Fruit fly (Drosophila melanogaster) whole organism, prepupa: ENCODE data around the gene CG18764.

ENCODE experiments used
- CG10631 ChIP-seq: fragments of 200-800 bp; sonication (Bioruptor generic); optimal IDR thresholded peaks from 2 replicates; lab custom pipeline; 2016; ENCODE audit warnings: missing biosample characterization, missing genetic modification characterization
- CG10669 ChIP-seq: fragments of 200-800 bp; sonication (Bioruptor generic); optimal IDR thresholded peaks from 3 replicates; lab custom pipeline; 2018; ENCODE audit warnings: missing biosample characterization, mild to moderate bottlenecking, missing genetic modification characterization, moderate library complexity
- CG11762 ChIP-seq: fragments of 200-800 bp; sonication (Bioruptor generic); optimal IDR thresholded peaks from 3 replicates; lab custom pipeline; 2016; ENCODE audit warnings: missing biosample characterization, missing genetic modification characterization; ENCODE audit not compliant: insufficient read depth
- CG11902 ChIP-seq: fragments of 200-800 bp; sonication (Bioruptor generic); optimal IDR thresholded peaks from 3 replicates; lab custom pipeline; 2016; ENCODE audit warnings: missing biosample characterization, missing genetic modification characterization
- CG1621 ChIP-seq: fragments of 200-800 bp; sonication (Bioruptor generic); optimal IDR thresholded peaks from 3 replicates; lab custom pipeline; 2018; ENCODE audit warnings: missing biosample characterization, mild to moderate bottlenecking, missing genetic modification characterization
- CG16779 ChIP-seq: fragments of 200-800 bp; sonication (Bioruptor generic); optimal IDR thresholded peaks from 3 replicates; lab custom pipeline; 2017; ENCODE audit warnings: missing biosample characterization, mild to moderate bottlenecking, missing genetic modification characterization
- CG3032 ChIP-seq: fragments of 200-800 bp; optimal IDR thresholded peaks from 2 replicates; lab custom pipeline; 2019; ENCODE audit warnings: missing biosample characterization, mild to moderate bottlenecking, missing genetic modification characterization, moderate library complexity
- CG31627 ChIP-seq: fragments of 200-800 bp; sonication (Bioruptor generic); optimal IDR thresholded peaks from 3 replicates; lab custom pipeline; 2016; ENCODE audit warnings: missing biosample characterization, missing genetic modification characterization
- CG32006 ChIP-seq: fragments of 200-800 bp; sonication (Bioruptor generic); optimal IDR thresholded peaks from 3 replicates; lab custom pipeline; 2017; ENCODE audit warnings: missing biosample characterization, mild to moderate bottlenecking, missing genetic modification characterization
- CG3919 ChIP-seq: fragments of 200-800 bp; sonication (Bioruptor generic); optimal IDR thresholded peaks from 3 replicates; lab custom pipeline; 2016; ENCODE audit warnings: missing biosample characterization, missing genetic modification characterization
- CG4318 ChIP-seq: fragments of 200-800 bp; sonication (Bioruptor generic); optimal IDR thresholded peaks from 3 replicates; lab custom pipeline; 2017; ENCODE audit warnings: missing biosample characterization, mild to moderate bottlenecking, missing genetic modification characterization
- CG6792 ChIP-seq: fragments of 200-800 bp; sonication (Bioruptor generic); optimal IDR thresholded peaks from 3 replicates; lab custom pipeline; 2016; ENCODE audit warnings: missing biosample characterization, missing genetic modification characterization
- CG6808 ChIP-seq: fragments of 200-800 bp; sonication (Bioruptor generic); optimal IDR thresholded peaks from 3 replicates; lab custom pipeline; 2017; ENCODE audit warnings: missing biosample characterization, missing genetic modification characterization, mild to moderate bottlenecking, moderate library complexity, missing genetic modification reagents
- CG8319 ChIP-seq: fragments of 200-800 bp; sonication (Bioruptor generic); optimal IDR thresholded peaks from 3 replicates; lab custom pipeline; 2016; ENCODE audit warnings: missing biosample characterization, missing genetic modification characterization
- Eip75B ChIP-seq: fragments of 200-800 bp; sonication (Bioruptor generic); optimal IDR thresholded peaks from 3 replicates; lab custom pipeline; 2016; ENCODE audit warnings: missing biosample characterization, missing genetic modification characterization
- Eip78C ChIP-seq: fragments of 200-800 bp; sonication (Bioruptor generic); peaks from one replicate; lab custom pipeline; 2016; ENCODE audit warnings: missing biosample characterization, missing genetic modification characterization
- Eip93F ChIP-seq: fragments of 200-800 bp; sonication (Bioruptor generic); optimal IDR thresholded peaks from 2 replicates; lab custom pipeline; 2016; ENCODE audit warnings: missing biosample characterization, mild to moderate bottlenecking, missing genetic modification characterization
- Ets21C ChIP-seq: fragments of 200-800 bp; sonication (Bioruptor generic); optimal IDR thresholded peaks from 3 replicates; lab custom pipeline; 2016; ENCODE audit warnings: missing biosample characterization, missing genetic modification characterization
- Ets96B ChIP-seq: fragments of 200-800 bp; optimal IDR thresholded peaks from 2 replicates; lab custom pipeline; 2019; ENCODE audit warnings: missing biosample characterization, mild to moderate bottlenecking, missing genetic modification characterization, moderate library complexity
- Hr39 ChIP-seq: fragments of 200-800 bp; sonication (Bioruptor generic); optimal IDR thresholded peaks from 2 replicates; lab custom pipeline; 2016; ENCODE audit warnings: missing biosample characterization, missing genetic modification characterization
- Met ChIP-seq: fragments of 200-800 bp; sonication (Bioruptor generic); optimal IDR thresholded peaks from 3 replicates; lab custom pipeline; 2016; ENCODE audit warnings: missing biosample characterization, missing genetic modification characterization
- OdsH ChIP-seq: fragments of 200-800 bp; sonication (Bioruptor generic); optimal IDR thresholded peaks from 3 replicates; lab custom pipeline; 2016; ENCODE audit warnings: missing biosample characterization, missing genetic modification characterization
- Sox102F ChIP-seq: fragments of 200-800 bp; sonication (Bioruptor generic); optimal IDR thresholded peaks from 2 replicates; lab custom pipeline; 2016; ENCODE audit warnings: missing biosample characterization, mild to moderate bottlenecking, missing genetic modification characterization
- Sox14 ChIP-seq: fragments of 200-800 bp; sonication (Bioruptor generic); optimal IDR thresholded peaks from 3 replicates; lab custom pipeline; 2016; ENCODE audit warnings: missing biosample characterization, missing genetic modification characterization
- Sox15 ChIP-seq: fragments of 200-800 bp; sonication (Bioruptor generic); optimal IDR thresholded peaks from 3 replicates; lab custom pipeline; 2016; ENCODE audit warnings: missing biosample characterization, missing genetic modification characterization
- achi ChIP-seq: fragments of 200-800 bp; sonication (Bioruptor generic); optimal IDR thresholded peaks from 3 replicates; lab custom pipeline; 2016; ENCODE audit warnings: missing biosample characterization, missing genetic modification characterization
- acj6 ChIP-seq: fragments of 200-800 bp; sonication (Bioruptor generic); optimal IDR thresholded peaks from 3 replicates; lab custom pipeline; 2016; ENCODE audit warnings: missing biosample characterization, missing genetic modification characterization
- cyc ChIP-seq: fragments of 200-800 bp; sonication (Bioruptor generic); optimal IDR thresholded peaks from 3 replicates; lab custom pipeline; 2016; ENCODE audit warnings: missing biosample characterization, missing genetic modification characterization
- dsx ChIP-seq: fragments of 200-800 bp; optimal IDR thresholded peaks from 3 replicates; lab custom pipeline; 2019; ENCODE audit warnings: missing biosample characterization, mild to moderate bottlenecking, missing genetic modification characterization, moderate library complexity; ENCODE audit not compliant: poor library complexity, severe bottlenecking
- eg ChIP-seq: fragments of 200-800 bp; sonication (Bioruptor generic); IDR thresholded peaks from 3 replicates; pipeline ENCODE4 v1.3.6; 2022; ENCODE audit warnings: missing biosample characterization, missing genetic modification characterization
- esn ChIP-seq: fragments of 200-800 bp; sonication (Bioruptor generic); optimal IDR thresholded peaks from 2 replicates; lab custom pipeline; 2016; ENCODE audit warnings: missing biosample characterization, mild to moderate bottlenecking, missing genetic modification characterization, moderate library complexity
- fd85E ChIP-seq: fragments of 200-800 bp; sonication (Bioruptor generic); optimal IDR thresholded peaks from 3 replicates; lab custom pipeline; 2016; ENCODE audit warnings: missing biosample characterization, missing genetic modification characterization
- fkh ChIP-seq: fragments of 200-800 bp; sonication (Bioruptor generic); optimal IDR thresholded peaks from 3 replicates; lab custom pipeline; 2017; ENCODE audit warnings: missing biosample characterization, mild to moderate bottlenecking, missing genetic modification characterization, moderate library complexity
- lz ChIP-seq: fragments of 200-800 bp; sonication (Bioruptor generic); optimal IDR thresholded peaks from 3 replicates; lab custom pipeline; 2016; ENCODE audit warnings: missing biosample characterization, missing genetic modification characterization
- net ChIP-seq: fragments of 200-800 bp; sonication (Bioruptor generic); optimal IDR thresholded peaks from 3 replicates; lab custom pipeline; 2016; ENCODE audit warnings: missing biosample characterization, missing genetic modification characterization
- spab ChIP-seq: fragments of 200-800 bp; sonication (Bioruptor generic); optimal IDR thresholded peaks from 2 replicates; lab custom pipeline; 2017; ENCODE audit warnings: missing biosample characterization, mild to moderate bottlenecking, missing genetic modification characterization, missing genetic modification reagents
- ss ChIP-seq, 2 experiments: fragments of 200-800 bp; sonication (Bioruptor generic); optimal IDR thresholded peaks; 2 replicates in 1 of 2; 3 replicates in 1 of 2; lab custom pipeline; 2017 to 2018; ENCODE audit warnings: mild to moderate bottlenecking in 2 of 2, missing biosample characterization in 2 of 2, missing genetic modification characterization in 2 of 2, moderate library complexity in 1 of 2
- svp ChIP-seq: fragments of 200-800 bp; sonication (Bioruptor generic); peaks from one replicate; lab custom pipeline; 2016; ENCODE audit warnings: missing biosample characterization, missing genetic modification characterization
- topi ChIP-seq: fragments of 200-800 bp; sonication (Bioruptor generic); optimal IDR thresholded peaks from 3 replicates; lab custom pipeline; 2016; ENCODE audit warnings: missing biosample characterization, missing genetic modification characterization
- vri ChIP-seq: fragments of 200-800 bp; sonication (Bioruptor generic); optimal IDR thresholded peaks from 3 replicates; lab custom pipeline; 2016; ENCODE audit warnings: missing biosample characterization, mild to moderate bottlenecking, missing genetic modification characterization

Gene CG18764

dm6 chr3R:11669017-11669953 lies 42.6 kb downstream of the CG18764 start:
- TF ChIP-seq CG31627 (GFP tag; lab: Kevin White, UChicago) (no peak), Ets96B (tag; lab: Kevin White, UChicago) (no peak), spab (GFP tag; lab: Kevin White, UChicago) (no peak), vri (GFP tag; lab: Kevin White, UChicago) (peak; percentile 62), Hr39 (no peak), CG11762 (GFP tag; lab: Kevin White, UChicago) (no peak), dsx (GFP tag; lab: Kevin White, UChicago) (no peak), Eip78C (GFP tag; lab: Kevin White, UChicago) (peak; percentile 58), CG3919 (peak; percentile 34)

- TF ChIP-seq fkh: no peak
- no peak for TF ChIP-seq OdsH (GFP tag; lab: Kevin White, UChicago)
- TF ChIP-seq Met (GFP tag; lab: Kevin White, UChicago): no peak
- no peak for TF ChIP-seq CG1621 (tag; lab: Kevin White, UChicago)
- TF ChIP-seq ss (GFP tag; optimal IDR thresholded peaks at IDR 0.05; lab: Kevin White, UChicago): no peak
- no peak for TF ChIP-seq CG6808 (GFP tag; lab: Kevin White, UChicago)
These were observed 43.3 kb downstream of the CG18764 start for dm6 chr3R:11669954-11670347.

- TF ChIP-seq OdsH (GFP tag; lab: Kevin White, UChicago) (no peak), Ets21C (GFP tag; lab: Kevin White, UChicago) (no peak), spab (GFP tag; lab: Kevin White, UChicago) (no peak), dsx (GFP tag; lab: Kevin White, UChicago) (no peak)
These were observed 44.2 kb downstream of the CG18764 start for dm6 chr3R:11670888-11671287.

- peak; percentile 85 for TF ChIP-seq Eip78C (GFP tag; lab: Kevin White, UChicago)
- TF ChIP-seq Ets96B (tag; lab: Kevin White, UChicago): peak; percentile 16
- peak; percentile 37 for TF ChIP-seq CG10669
- peak; percentile 23 for TF ChIP-seq CG32006 (GFP tag; lab: Kevin White, UChicago)
- no peak for TF ChIP-seq fd85E (GFP tag; lab: Kevin White, UChicago)
- TF ChIP-seq CG4318 (GFP tag; lab: Kevin White, UChicago): no peak
- peak; percentile 2 for TF ChIP-seq achi
- TF ChIP-seq esn (GFP tag; lab: Kevin White, UChicago): peak; percentile 34
- TF ChIP-seq CG16779 (tag; lab: Kevin White, UChicago): no peak
- peak; percentile 50 for TF ChIP-seq Eip75B (GFP tag; lab: Kevin White, UChicago)
- TF ChIP-seq acj6: peak; percentile 36
- no peak for TF ChIP-seq Met (GFP tag; lab: Kevin White, UChicago)
- peak; percentile 37 for TF ChIP-seq Sox14
- TF ChIP-seq CG3032: no peak
- peak; percentile 29 for TF ChIP-seq Hr39
- TF ChIP-seq lz (GFP tag; lab: Kevin White, UChicago): peak; percentile 47
- TF ChIP-seq cyc (GFP tag; lab: Kevin White, UChicago): peak; percentile 37
- no peak for TF ChIP-seq Sox102F (GFP tag; lab: Kevin White, UChicago)
- TF ChIP-seq CG10631 (GFP tag; lab: Kevin White, UChicago): peak; percentile 20
- TF ChIP-seq CG31627 (GFP tag; lab: Kevin White, UChicago): peak; percentile 16
- TF ChIP-seq ss (GFP tag; optimal IDR thresholded peaks at IDR 0.05; lab: Kevin White, UChicago): peak; percentile 35 to 42
- TF ChIP-seq Sox15 (GFP tag; lab: Kevin White, UChicago): peak; percentile 6
- peak; percentile 24 for TF ChIP-seq CG6808 (GFP tag; lab: Kevin White, UChicago)
- no peak for TF ChIP-seq CG11762 (GFP tag; lab: Kevin White, UChicago)
- TF ChIP-seq CG11902 (GFP tag; lab: Kevin White, UChicago): peak; percentile 1
- peak; percentile 18 for TF ChIP-seq CG8319 (GFP tag; lab: Kevin White, UChicago)
- TF ChIP-seq eg (GFP tag; lab: Robert Waterston, UW): 0 out of 3 replicates have a peak, but pooled peaks have one; percentile 16
- peak; percentile 33 for TF ChIP-seq CG3919
- peak; percentile 48 for TF ChIP-seq topi (GFP tag; lab: Kevin White, UChicago)
- peak; percentile 49 for TF ChIP-seq svp (GFP tag; lab: Kevin White, UChicago)
- TF ChIP-seq Eip93F: no peak
- TF ChIP-seq CG6792 (GFP tag; lab: Kevin White, UChicago): peak; percentile 36
- peak; percentile 10 for TF ChIP-seq net
- peak; percentile 8 for TF ChIP-seq dsx (GFP tag; lab: Kevin White, UChicago)
These were observed 45.1 kb downstream of the CG18764 start for dm6 chr3R:11671784-11672183.
